Fruit fly (Drosophila melanogaster): ENCODE measurements around the gene GstZ2.

The GstZ2 gene

DNA sequence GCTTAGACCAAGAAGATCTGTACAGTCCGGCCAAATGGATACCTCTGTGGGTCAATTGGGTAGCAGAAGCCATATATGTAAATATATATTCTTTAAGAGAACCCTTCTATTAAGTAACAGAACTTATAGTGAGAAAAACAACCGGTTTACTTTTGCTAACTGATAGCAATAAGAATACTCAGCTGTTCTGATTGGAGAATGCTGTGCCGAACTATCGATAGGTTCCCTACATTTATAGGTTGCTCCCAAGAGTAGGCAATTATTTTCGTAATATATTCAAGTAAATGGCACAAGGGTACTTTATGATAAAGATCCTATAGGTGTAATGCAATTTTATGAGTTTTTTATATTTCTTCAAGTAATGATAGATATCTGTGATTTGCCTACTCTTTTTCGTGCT lies 4.1 kb downstream of the GstZ2 start, which contains the start of gene GstZ1 (continued):
- peak; percentile 69 for TF ChIP-seq Bgb (GFP tag; IDR thresholded peaks at IDR 0.05; ENCODE audit: partially characterized antibody)
- peak; percentile 72 for TF ChIP-seq BEAF-32 (GFP tag; optimal IDR thresholded peaks at IDR 0.05)
- no peak for TF ChIP-seq ash1 (GFP tag; optimal IDR thresholded peaks at IDR 0.05)
- peak; percentile 40; the same call in 1 of the 2 replicates for TF ChIP-seq inv (GFP tag; IDR thresholded peaks at IDR 0.05; ENCODE audit: partially characterized antibody)
- peak; percentile 71 for TF ChIP-seq unc-4 (GFP tag; IDR thresholded peaks at IDR 0.05; ENCODE audit: partially characterized antibody)
- peak in 1 of 2 experiments; percentile 21 for TF ChIP-seq Pdp1 (GFP tag; optimal IDR thresholded peaks at IDR 0.05)
- TF ChIP-seq sens (GFP tag): peak; percentile 29
- TF ChIP-seq CG3995 (GFP tag; optimal IDR thresholded peaks at IDR 0.05): peak; percentile 94
- peak; percentile 65 for TF ChIP-seq Nf-YB (GFP tag; optimal IDR thresholded peaks at IDR 0.05)
- TF ChIP-seq Dll (GFP tag; IDR thresholded peaks at IDR 0.05; ENCODE audit: partially characterized antibody): peak; percentile 80
- TF ChIP-seq Elba2 (GFP tag; optimal IDR thresholded peaks at IDR 0.05): peak; percentile 95
- peak; percentile 64; the same call in 1 of the 3 replicates for TF ChIP-seq mld (GFP tag; IDR thresholded peaks at IDR 0.05; ENCODE audit: partially characterized antibody)
- TF ChIP-seq stwl (tag; optimal IDR thresholded peaks at IDR 0.05): peak; percentile 61
- TF ChIP-seq CG13287 (GFP tag; IDR thresholded peaks at IDR 0.05; ENCODE audit: partially characterized antibody): peak; percentile 86
- no peak for TF ChIP-seq wek (GFP tag; optimal IDR thresholded peaks at IDR 0.05)
- no peak for TF ChIP-seq pfk (GFP tag; optimal IDR thresholded peaks at IDR 0.05)
- TF ChIP-seq Scr (GFP tag; IDR thresholded peaks at IDR 0.05; ENCODE audit: partially characterized antibody): peak; percentile 68
- 0 out of 2 replicates have a peak, but pooled peaks have one; percentile 53 for TF ChIP-seq sna (GFP tag; IDR thresholded peaks at IDR 0.05; ENCODE audit: partially characterized antibody)
- no peak for TF ChIP-seq Blimp-1 (GFP tag; optimal IDR thresholded peaks at IDR 0.05)
- TF ChIP-seq lab (GFP tag; optimal IDR thresholded peaks at IDR 0.05): no peak
- no peak for TF ChIP-seq CG11504 (tag; optimal IDR thresholded peaks at IDR 0.05)
- no peak for TF ChIP-seq odd (GFP tag; optimal IDR thresholded peaks at IDR 0.05)
- TF ChIP-seq CG34224 (GFP tag; IDR thresholded peaks at IDR 0.05; ENCODE audit: partially characterized antibody): peak; percentile 82
- TF ChIP-seq lov (optimal IDR thresholded peaks at IDR 0.05): no peak
- no peak for TF ChIP-seq lov (GFP tag; IDR thresholded peaks at IDR 0.05)
- TF ChIP-seq pzg (GFP tag; optimal IDR thresholded peaks at IDR 0.05): peak; percentile 33
- TF ChIP-seq bbx (GFP tag; IDR thresholded peaks at IDR 0.05; ENCODE audit: partially characterized antibody): peak; percentile 76; the same call in 1 of the 2 replicates
- TF ChIP-seq CG2129 (GFP tag; IDR thresholded peaks at IDR 0.05; ENCODE audit: partially characterized antibody): peak; percentile 38; the same call in 1 of the 2 replicates
- peak; percentile 70 to 97 for TF ChIP-seq insv (GFP tag; optimal IDR thresholded peaks at IDR 0.05)
- TF ChIP-seq Opbp (GFP tag; IDR thresholded peaks at IDR 0.05; ENCODE audit: partially characterized antibody): peak; percentile 61; the same call in 1 of the 3 replicates

DNA sequence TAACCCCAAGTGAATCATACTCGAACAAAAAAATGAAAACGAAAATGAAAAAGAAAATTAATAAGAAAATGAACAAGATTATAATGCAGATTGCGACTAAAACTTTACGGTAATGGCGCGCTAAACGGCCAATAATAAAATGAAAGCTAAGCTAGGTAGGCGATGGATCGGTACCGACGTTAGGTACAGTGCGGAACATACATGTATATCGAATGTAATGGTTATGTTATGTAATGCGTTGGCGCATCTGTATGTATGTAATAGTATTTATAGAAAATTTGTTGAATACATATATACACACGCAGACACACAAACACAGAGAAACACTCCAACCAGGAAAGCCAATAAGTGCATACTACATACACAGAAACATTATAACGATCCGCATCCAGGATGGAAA lies 5.5 kb downstream of the GstZ2 start:
- TF ChIP-seq chif (GFP tag; optimal IDR thresholded peaks at IDR 0.05): no peak
- peak; percentile 10 for TF ChIP-seq Med (GFP tag)
- TF ChIP-seq stc (GFP tag; IDR thresholded peaks at IDR 0.05): no peak
- TF ChIP-seq jing (GFP tag; optimal IDR thresholded peaks at IDR 0.05): no peak
- no peak for TF ChIP-seq dimm (GFP tag; IDR thresholded peaks at IDR 0.05)
- peak in 1 of 2 experiments; percentile 83 for TF ChIP-seq Pdp1 (GFP tag; optimal IDR thresholded peaks at IDR 0.05)
- TF ChIP-seq lola (GFP tag; optimal IDR thresholded peaks at IDR 0.05): peak in 1 of 3 experiments; percentile 1
- TF ChIP-seq CG13894 (tag; optimal IDR thresholded peaks at IDR 0.05): no peak
- TF ChIP-seq sens (GFP tag): peak; percentile 48
- peak; percentile 44 for TF ChIP-seq Ets65A (GFP tag)
- no peak for TF ChIP-seq eve (GFP tag; optimal IDR thresholded peaks at IDR 0.05)
- peak; percentile 60; the same call in 1 of the 3 replicates for TF ChIP-seq CG11695 (GFP tag; IDR thresholded peaks at IDR 0.05)
